Fruit fly (Drosophila melanogaster): Measurements from ENCODE around the gene Vps45.

Vps45 gene

DNA sequence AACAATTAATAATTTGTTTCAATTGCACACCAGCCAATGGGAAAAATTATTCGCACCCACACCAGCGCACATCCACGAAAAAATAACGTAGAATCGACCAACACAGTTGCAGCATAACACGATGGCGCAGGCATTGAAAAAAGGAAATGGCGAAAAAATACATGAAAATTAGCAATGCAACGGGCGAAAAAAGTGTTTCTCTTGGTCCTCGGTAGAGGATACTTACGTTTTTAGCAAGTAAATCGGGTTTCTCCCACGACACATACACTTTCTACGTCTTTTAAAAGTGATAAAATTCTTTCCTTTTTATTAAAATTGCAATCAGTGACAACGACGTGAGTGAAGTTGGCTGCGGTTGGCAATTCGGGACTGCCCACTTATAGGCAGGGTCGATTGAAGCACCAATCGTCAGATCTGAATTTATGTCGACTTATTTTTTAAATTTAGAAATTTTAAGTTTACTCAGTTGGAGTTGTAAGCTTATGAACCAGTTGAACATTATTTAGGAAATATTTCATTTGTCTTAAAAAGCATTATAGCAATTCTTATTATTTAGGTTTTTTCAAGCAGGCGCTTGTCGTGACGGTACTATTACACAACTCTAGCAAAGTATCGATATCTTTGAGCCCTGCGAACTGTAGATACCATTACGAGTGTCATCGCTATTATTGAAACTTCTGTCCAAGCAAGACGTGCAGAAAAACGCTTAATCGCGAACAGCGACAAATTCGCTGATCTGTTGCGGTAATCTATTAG lies 13.8 kb downstream of the Vps45 start, which contains the start of the genes Kap-alpha3 and Son (continued):
- TF ChIP-seq CG6683 (GFP tag; optimal IDR thresholded peaks at IDR 0.05), result peak; percentile 85
- peak; percentile 73 for TF ChIP-seq CG9797 (GFP tag; optimal IDR thresholded peaks at IDR 0.05)
- peak; percentile 88 for TF ChIP-seq CG16813 (GFP tag; IDR thresholded peaks at IDR 0.05; ENCODE audit: partially characterized antibody)
- TF ChIP-seq CG17328 (GFP tag; IDR thresholded peaks at IDR 0.05), result peak; percentile 89
- TF ChIP-seq CG9727 (GFP tag; optimal IDR thresholded peaks at IDR 0.05), result peak; percentile 97
- TF ChIP-seq Gug (GFP tag; IDR thresholded peaks at IDR 0.05), result peak; percentile 81
- TF ChIP-seq Ptx1 (GFP tag; IDR thresholded peaks at IDR 0.05), result peak; percentile 90
- peak; percentile 74 for TF ChIP-seq B-H1 (GFP tag; IDR thresholded peaks at IDR 0.05)
- peak; percentile 47; the same call in 1 of the 2 replicates for TF ChIP-seq ro (GFP tag; IDR thresholded peaks at IDR 0.05)
- peak; percentile 89 for TF ChIP-seq CG2678 (tag; optimal IDR thresholded peaks at IDR 0.05)
- TF ChIP-seq CG12391 (tag; optimal IDR thresholded peaks at IDR 0.05), result peak; percentile 94
- peak; percentile 63 for TF ChIP-seq luna (GFP tag; optimal IDR thresholded peaks at IDR 0.05)
- TF ChIP-seq emc (GFP tag; optimal IDR thresholded peaks at IDR 0.05), result peak; percentile 89
- TF ChIP-seq vfl (GFP tag; optimal IDR thresholded peaks at IDR 0.05), result peak; percentile 88
- peak; percentile 90 for TF ChIP-seq NFAT (GFP tag; IDR thresholded peaks at IDR 0.05)
- TF ChIP-seq kni (GFP tag; optimal IDR thresholded peaks at IDR 0.05), result peak; percentile 98
- peak; percentile 85 for TF ChIP-seq ERR (GFP tag; optimal IDR thresholded peaks at IDR 0.05)
- peak; percentile 82 for TF ChIP-seq ftz-f1 (GFP tag; optimal IDR thresholded peaks at IDR 0.05)
- TF ChIP-seq CG31441 (GFP tag; IDR thresholded peaks at IDR 0.05), result peak; percentile 90
- TF ChIP-seq Sry-β (GFP tag; optimal IDR thresholded peaks at IDR 0.05), result peak; percentile 89
- peak; percentile 62 for TF ChIP-seq CG14965 (GFP tag; optimal IDR thresholded peaks at IDR 0.05; ENCODE audit: borderline replicate concordance)
- TF ChIP-seq CG6854 (GFP tag; optimal IDR thresholded peaks at IDR 0.05), result peak; percentile 90
- no peak for TF ChIP-seq CkIIα-i1 (GFP tag; IDR thresholded peaks at IDR 0.05)
- TF ChIP-seq danr (GFP tag; IDR thresholded peaks at IDR 0.05), result peak; percentile 72
- TF ChIP-seq disco-r (GFP tag; optimal IDR thresholded peaks at IDR 0.05), result peak; percentile 87
- peak; percentile 87 for TF ChIP-seq eyg (GFP tag; optimal IDR thresholded peaks at IDR 0.05)
- peak; percentile 86 for TF ChIP-seq CG7556 (GFP tag; optimal IDR thresholded peaks at IDR 0.05)
- peak; percentile 94 for TF ChIP-seq CG3281 (GFP tag; optimal IDR thresholded peaks at IDR 0.05)
- TF ChIP-seq CG5180 (GFP tag; optimal IDR thresholded peaks at IDR 0.05), result peak; percentile 80
- TF ChIP-seq H2.0 (GFP tag; IDR thresholded peaks at IDR 0.05), result peak; percentile 84
- TF ChIP-seq hb (GFP tag; IDR thresholded peaks at IDR 0.05; ENCODE audit: partially characterized antibody), result peak; percentile 67; the same call in 2 of the 3 replicates
- peak; percentile 93 for TF ChIP-seq klu (GFP tag; IDR thresholded peaks at IDR 0.05)
- no peak for TF ChIP-seq yki (optimal IDR thresholded peaks at IDR 0.05)
- TF ChIP-seq CG4730 (GFP tag; IDR thresholded peaks at IDR 0.05), result peak; percentile 82
- peak; percentile 90 for TF ChIP-seq btn (GFP tag; optimal IDR thresholded peaks at IDR 0.05)
- TF ChIP-seq fu2 (GFP tag; optimal IDR thresholded peaks at IDR 0.05), result peak; percentile 95
- peak; percentile 92 for TF ChIP-seq NK7.1 (GFP tag; optimal IDR thresholded peaks at IDR 0.05)
- TF ChIP-seq Dip2 (GFP tag; IDR thresholded peaks at IDR 0.05), result no peak
- peak; percentile 95 for TF ChIP-seq CG9876 (GFP tag; optimal IDR thresholded peaks at IDR 0.05)
- peak; percentile 96 for TF ChIP-seq zfh2 (GFP tag; optimal IDR thresholded peaks at IDR 0.05)
- TF ChIP-seq Hr3 (GFP tag; optimal IDR thresholded peaks at IDR 0.05), result peak; percentile 90
- peak; percentile 87 for TF ChIP-seq Awh (GFP tag; IDR thresholded peaks at IDR 0.05)
- peak; percentile 88 for TF ChIP-seq ttk (GFP tag; IDR thresholded peaks at IDR 0.05)
- TF ChIP-seq Fer2 (tag; optimal IDR thresholded peaks at IDR 0.05), result peak; percentile 92
- TF ChIP-seq Oli (tag; optimal IDR thresholded peaks at IDR 0.05), result peak; percentile 84
- TF ChIP-seq CG10366 (GFP tag; IDR thresholded peaks at IDR 0.05), result peak; percentile 85
- TF ChIP-seq CG16863 (GFP tag; optimal IDR thresholded peaks at IDR 0.05), result peak; percentile 92
- peak; percentile 59 for TF ChIP-seq Adf1 (GFP tag; IDR thresholded peaks at IDR 0.05)
- peak; percentile 76 for TF ChIP-seq CG6654 (GFP tag; optimal IDR thresholded peaks at IDR 0.05)
- peak; percentile 95 for TF ChIP-seq Dip3 (GFP tag; optimal IDR thresholded peaks at IDR 0.05)
- TF ChIP-seq CG8765 (GFP tag; IDR thresholded peaks at IDR 0.05), result peak; percentile 73

Measured in whole organism, embryonic.